Fruit fly (Drosophila melanogaster): ENCODE results near the gene Yod1.

DNA sequence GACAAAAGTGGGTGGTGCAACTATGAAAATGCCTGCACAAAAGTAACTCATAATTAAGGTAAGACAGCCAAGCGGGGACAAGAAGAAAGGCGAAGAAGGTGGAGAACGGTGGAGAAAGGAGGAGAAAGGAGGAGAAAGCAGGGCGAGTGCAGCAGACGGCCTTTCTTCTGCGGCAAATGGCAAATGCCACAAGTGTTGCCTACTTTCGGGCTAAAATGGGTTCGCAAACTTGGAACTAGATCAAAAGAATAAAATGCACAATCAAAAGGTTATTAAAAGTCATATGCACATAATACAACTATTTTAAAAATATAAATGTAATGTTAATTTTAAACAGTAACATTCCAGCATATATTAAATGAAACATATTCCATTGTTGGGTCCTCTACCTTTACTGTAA is 31.6 kb upstream of the Yod1 start:
- no peak for TF ChIP-seq CG17912 (GFP tag; optimal IDR thresholded peaks at IDR 0.05)
- TF ChIP-seq CG7357 (GFP tag; IDR thresholded peaks at IDR 0.05) = no peak
- no peak for TF ChIP-seq Adf1 (GFP tag; IDR thresholded peaks at IDR 0.05)
- TF ChIP-seq lmd (GFP tag; IDR thresholded peaks at IDR 0.05) = no peak
- TF ChIP-seq CG10462 (GFP tag; optimal IDR thresholded peaks at IDR 0.05) = no peak
- TF ChIP-seq Nf-YB (GFP tag; optimal IDR thresholded peaks at IDR 0.05) = no peak
- TF ChIP-seq repo (GFP tag; optimal IDR thresholded peaks at IDR 0.05) = no peak
- TF ChIP-seq Oli (tag; optimal IDR thresholded peaks at IDR 0.05) = no peak
- no peak for TF ChIP-seq MESR4 (GFP tag; optimal IDR thresholded peaks at IDR 0.05)
- no peak for TF ChIP-seq psq (GFP tag; optimal IDR thresholded peaks at IDR 0.05)
- no peak for TF ChIP-seq stwl (tag; optimal IDR thresholded peaks at IDR 0.05)

Data from whole organism, embryonic.